Worm (Caenorhabditis elegans) whole organism, L3 larva: ENCODE data around the gene F38B6.7.

Experiments
- R02D3.7 ChIP-seq: fragments of 150-350 bp; optimal IDR thresholded peaks from 2 replicates; lab custom pipeline; 2014; ENCODE audit warnings: missing biosample characterization, missing genetic modification characterization
- ZK546.5 ChIP-seq: sonication (generic microtip); optimal IDR thresholded peaks from 2 replicates; lab custom pipeline; 2017; ENCODE audit warnings: missing biosample characterization, missing genetic modification characterization
- aly-2 ChIP-seq: fragments of 150-350 bp; optimal IDR thresholded peaks from 2 replicates; lab custom pipeline; 2014; ENCODE audit warnings: missing biosample characterization, missing genetic modification characterization
- ama-1 ChIP-seq: fragments of 150-350 bp; optimal IDR thresholded peaks from 2 replicates; lab custom pipeline; 2018
- ceh-16 ChIP-seq: sonication (generic microtip); optimal IDR thresholded peaks from 2 replicates; lab custom pipeline; 2017; ENCODE audit warnings: missing biosample characterization, missing genetic modification characterization
- ceh-28 ChIP-seq: fragments of 150-350 bp; optimal IDR thresholded peaks from 2 replicates; lab custom pipeline; 2014; ENCODE audit warnings: missing biosample characterization, missing genetic modification reagents, missing genetic modification characterization
- ceh-82 ChIP-seq: fragments of 150-350 bp; optimal IDR thresholded peaks from 2 replicates; lab custom pipeline; 2014; ENCODE audit warnings: missing biosample characterization, missing genetic modification characterization
- ceh-9 ChIP-seq: sonication (generic microtip); optimal IDR thresholded peaks from 2 replicates; lab custom pipeline; 2018; ENCODE audit warnings: missing biosample characterization, missing genetic modification characterization
- daf-12 ChIP-seq: fragments of 150-350 bp; optimal IDR thresholded peaks from 2 replicates; lab custom pipeline; 2014; ENCODE audit warnings: missing biosample characterization, missing genetic modification reagents, missing genetic modification characterization
- egl-27 ChIP-seq: sonication (generic microtip); optimal IDR thresholded peaks from 4 replicates; lab custom pipeline; 2017; ENCODE audit warnings: missing biosample characterization, missing genetic modification reagents, missing genetic modification characterization
- egl-5 ChIP-seq: fragments of 150-350 bp; optimal IDR thresholded peaks from 2 replicates; lab custom pipeline; 2017; ENCODE audit warnings: missing biosample characterization, missing genetic modification reagents, missing genetic modification characterization, inconsistent platforms
- elt-1 ChIP-seq: fragments of 150-350 bp; optimal IDR thresholded peaks from 2 replicates; lab custom pipeline; 2014; ENCODE audit warnings: missing biosample characterization, missing genetic modification characterization
- elt-2 ChIP-seq: sonication (generic microtip); optimal IDR thresholded peaks from 2 replicates; lab custom pipeline; 2016; ENCODE audit warnings: missing genetic modification reagents, mild to moderate bottlenecking, missing genetic modification characterization, missing compliant biosample characterization
- elt-3 ChIP-seq, 3 experiments: fragments of 150-350 bp in 1 of 3; sonication (generic microtip) in 2 of 3; optimal IDR thresholded peaks; 2 replicates in 2 of 3; 4 replicates in 1 of 3; lab custom pipeline; 2014 to 2017; ENCODE audit warnings: missing biosample characterization in 3 of 3, missing genetic modification characterization in 3 of 3
- eor-1 ChIP-seq, 2 experiments: fragments of 150-350 bp; optimal IDR thresholded peaks; 2 replicates each; lab custom pipeline; 2014 to 2018; ENCODE audit warnings: missing biosample characterization in 2 of 2, missing genetic modification characterization in 2 of 2
- fkh-10 ChIP-seq: sonication (generic microtip); optimal IDR thresholded peaks from 2 replicates; lab custom pipeline; 2017; ENCODE audit warnings: missing biosample characterization, missing genetic modification reagents, missing genetic modification characterization
- fkh-2 ChIP-seq: fragments of 150-350 bp; optimal IDR thresholded peaks from 2 replicates; lab custom pipeline; 2014; ENCODE audit warnings: missing biosample characterization, missing genetic modification reagents, missing genetic modification characterization
- fos-1 ChIP-seq: fragments of 150-350 bp; optimal IDR thresholded peaks from 2 replicates; lab custom pipeline; 2014; ENCODE audit warnings: missing biosample characterization, missing genetic modification characterization
- hmg-11 ChIP-seq: sonication (generic microtip); optimal IDR thresholded peaks from 2 replicates; lab custom pipeline; 2016; ENCODE audit warnings: missing genetic modification characterization, missing compliant biosample characterization
- jun-1 ChIP-seq: fragments of 150-350 bp; optimal IDR thresholded peaks from 2 replicates; lab custom pipeline; 2014; ENCODE audit warnings: missing biosample characterization, missing genetic modification reagents, missing genetic modification characterization
- lin-15B ChIP-seq: fragments of 150-350 bp; optimal IDR thresholded peaks from 2 replicates; lab custom pipeline; 2014; ENCODE audit warnings: missing biosample characterization, missing genetic modification characterization
- lin-39 ChIP-seq: fragments of 150-350 bp; optimal IDR thresholded peaks from 2 replicates; lab custom pipeline; 2018; ENCODE audit warnings: missing biosample characterization, missing genetic modification reagents, missing genetic modification characterization
- lsy-12 ChIP-seq: sonication (generic microtip); optimal IDR thresholded peaks from 2 replicates; lab custom pipeline; 2016; ENCODE audit warnings: mild to moderate bottlenecking, missing genetic modification characterization, missing compliant biosample characterization
- mdl-1 ChIP-seq: fragments of 150-350 bp; optimal IDR thresholded peaks from 2 replicates; lab custom pipeline; 2014; ENCODE audit warnings: missing biosample characterization, missing genetic modification characterization
- mml-1 ChIP-seq: fragments of 150-350 bp; sonication (generic microtip); optimal IDR thresholded peaks from 3 replicates; lab custom pipeline; 2014; ENCODE audit warnings: missing biosample characterization, missing genetic modification characterization
- nfya-1 ChIP-seq: sonication (generic microtip); optimal IDR thresholded peaks from 2 replicates; lab custom pipeline; 2017; ENCODE audit warnings: missing genetic modification characterization, mild to moderate bottlenecking, missing compliant biosample characterization, antibody characterized with exemption, moderate library complexity; ENCODE audit not compliant: insufficient read depth
- nhr-11 ChIP-seq: fragments of 150-350 bp; optimal IDR thresholded peaks from 2 replicates; lab custom pipeline; 2014; ENCODE audit warnings: missing biosample characterization, missing genetic modification characterization
- nhr-12 ChIP-seq: fragments of 150-350 bp; optimal IDR thresholded peaks from 2 replicates; lab custom pipeline; 2014; ENCODE audit warnings: missing biosample characterization, missing genetic modification characterization
- nhr-23 ChIP-seq: fragments of 150-350 bp; optimal IDR thresholded peaks from 2 replicates; lab custom pipeline; 2014; ENCODE audit warnings: missing biosample characterization, missing genetic modification reagents, missing genetic modification characterization
- nhr-237 ChIP-seq: fragments of 150-350 bp; optimal IDR thresholded peaks from 2 replicates; lab custom pipeline; 2014; ENCODE audit warnings: missing biosample characterization, missing genetic modification characterization
- nhr-25 ChIP-seq: sonication (generic microtip); optimal IDR thresholded peaks from 2 replicates; lab custom pipeline; 2017; ENCODE audit warnings: missing biosample characterization, missing genetic modification characterization
- nhr-28 ChIP-seq: fragments of 150-350 bp; optimal IDR thresholded peaks from 2 replicates; lab custom pipeline; 2014; ENCODE audit warnings: missing biosample characterization, missing genetic modification characterization
- nhr-43 ChIP-seq: sonication (generic microtip); optimal IDR thresholded peaks from 2 replicates; lab custom pipeline; 2016; ENCODE audit warnings: mild to moderate bottlenecking, missing genetic modification characterization, missing compliant biosample characterization; ENCODE audit not compliant: poor library complexity, severe bottlenecking
- nhr-67 ChIP-seq: fragments of 150-350 bp; optimal IDR thresholded peaks from 2 replicates; lab custom pipeline; 2014; ENCODE audit warnings: missing biosample characterization, missing genetic modification characterization
- nhr-76 ChIP-seq: fragments of 150-350 bp; sonication (generic microtip); optimal IDR thresholded peaks from 5 replicates; lab custom pipeline; 2014; ENCODE audit warnings: missing biosample characterization, missing genetic modification characterization
- nhr-77 ChIP-seq: fragments of 150-350 bp; optimal IDR thresholded peaks from 2 replicates; lab custom pipeline; 2014; ENCODE audit warnings: missing biosample characterization, missing genetic modification characterization
- pha-4 ChIP-seq: fragments of 150-350 bp; optimal IDR thresholded peaks from 2 replicates; lab custom pipeline; 2014; ENCODE audit warnings: missing biosample characterization, missing genetic modification reagents, missing genetic modification characterization
- pqm-1 ChIP-seq: fragments of 150-350 bp; optimal IDR thresholded peaks from 2 replicates; lab custom pipeline; 2017; ENCODE audit warnings: missing biosample characterization, missing genetic modification characterization, inconsistent platforms
- sea-2 ChIP-seq: fragments of 150-350 bp; sonication (generic microtip); optimal IDR thresholded peaks from 4 replicates; lab custom pipeline; 2014; ENCODE audit warnings: missing biosample characterization, missing genetic modification reagents, missing genetic modification characterization
- snpc-4 ChIP-seq: fragments of 150-350 bp; optimal IDR thresholded peaks from 2 replicates; lab custom pipeline; 2014; ENCODE audit warnings: missing biosample characterization, missing genetic modification characterization
- tbx-2 ChIP-seq: sonication (generic microtip); optimal IDR thresholded peaks from 2 replicates; lab custom pipeline; 2016; ENCODE audit warnings: mild to moderate bottlenecking, missing genetic modification characterization, missing compliant biosample characterization
- unc-39 ChIP-seq: sonication (generic microtip); optimal IDR thresholded peaks from 4 replicates; lab custom pipeline; 2017; ENCODE audit warnings: missing biosample characterization, missing genetic modification characterization
- unc-62 ChIP-seq: fragments of 150-350 bp; sonication (generic microtip); optimal IDR thresholded peaks from 4 replicates; lab custom pipeline; 2014; ENCODE audit warnings: missing biosample characterization, missing genetic modification reagents, missing genetic modification characterization
- zag-1 ChIP-seq: fragments of 150-350 bp; optimal IDR thresholded peaks from 2 replicates; lab custom pipeline; 2014; ENCODE audit warnings: missing biosample characterization, missing genetic modification characterization
- ztf-11 ChIP-seq: fragments of 150-350 bp; optimal IDR thresholded peaks from 2 replicates; lab custom pipeline; 2014; ENCODE audit warnings: missing biosample characterization, missing genetic modification characterization
- ztf-4 ChIP-seq: fragments of 150-350 bp; optimal IDR thresholded peaks from 2 replicates; lab custom pipeline; 2014; ENCODE audit warnings: missing biosample characterization, missing genetic modification characterization

F38B6.7 gene

DNA sequence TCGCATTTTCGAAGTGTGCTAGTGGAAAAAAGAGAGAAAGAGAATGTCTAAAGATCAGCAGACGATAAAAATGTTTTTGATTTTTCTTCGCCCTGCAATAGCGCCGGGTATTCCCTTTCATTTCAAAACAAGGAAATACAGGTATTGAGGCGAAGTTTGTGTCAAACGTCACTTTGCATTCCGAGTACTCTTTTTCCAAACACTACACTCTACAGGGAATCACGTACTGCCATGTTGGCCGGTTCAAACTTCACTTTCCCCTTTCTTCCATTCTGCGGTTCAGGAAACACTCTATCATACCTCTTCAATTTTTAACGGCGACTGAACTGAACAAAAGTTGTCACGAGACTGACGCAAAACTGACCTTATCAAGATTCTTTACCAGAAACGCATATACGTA is 40.4 kb upstream of the F38B6.7 start:
- TF ChIP-seq nhr-25 (tag; lab: Kevin White, UChicago): no peak
- TF ChIP-seq ceh-28: no peak
- peak; percentile 5 for TF ChIP-seq elt-1
- TF ChIP-seq ZK546.5 (tag; lab: Kevin White, UChicago): no peak
- TF ChIP-seq ceh-16 (tag; lab: Kevin White, UChicago): no peak
- no peak for TF ChIP-seq mdl-1 (tag; lab: Kevin White, UChicago)
- TF ChIP-seq tbx-2 (tag; lab: Kevin White, UChicago): no peak
- no peak for TF ChIP-seq aly-2 (tag; lab: Kevin White, UChicago)
- no peak for TF ChIP-seq mml-1 (tag; lab: Kevin White, UChicago)
- TF ChIP-seq zag-1: no peak
- TF ChIP-seq nhr-76 (tag; lab: Kevin White, UChicago): no peak
- peak; percentile 43 for TF ChIP-seq elt-2 (tag; lab: Kevin White, UChicago)
- no peak for TF ChIP-seq ceh-82 (tag; lab: Kevin White, UChicago)
- TF ChIP-seq nfya-1 (tag; lab: Kevin White, UChicago): no peak
- TF ChIP-seq fkh-2 (tag; lab: Kevin White, UChicago): no peak
- TF ChIP-seq hmg-11 (tag; lab: Kevin White, UChicago): no peak
- no peak for TF ChIP-seq eor-1 (tag; optimal IDR thresholded peaks at IDR 0.05; lab: Kevin White, UChicago)
- TF ChIP-seq, all 47 proteins: peak for 2

DNA sequence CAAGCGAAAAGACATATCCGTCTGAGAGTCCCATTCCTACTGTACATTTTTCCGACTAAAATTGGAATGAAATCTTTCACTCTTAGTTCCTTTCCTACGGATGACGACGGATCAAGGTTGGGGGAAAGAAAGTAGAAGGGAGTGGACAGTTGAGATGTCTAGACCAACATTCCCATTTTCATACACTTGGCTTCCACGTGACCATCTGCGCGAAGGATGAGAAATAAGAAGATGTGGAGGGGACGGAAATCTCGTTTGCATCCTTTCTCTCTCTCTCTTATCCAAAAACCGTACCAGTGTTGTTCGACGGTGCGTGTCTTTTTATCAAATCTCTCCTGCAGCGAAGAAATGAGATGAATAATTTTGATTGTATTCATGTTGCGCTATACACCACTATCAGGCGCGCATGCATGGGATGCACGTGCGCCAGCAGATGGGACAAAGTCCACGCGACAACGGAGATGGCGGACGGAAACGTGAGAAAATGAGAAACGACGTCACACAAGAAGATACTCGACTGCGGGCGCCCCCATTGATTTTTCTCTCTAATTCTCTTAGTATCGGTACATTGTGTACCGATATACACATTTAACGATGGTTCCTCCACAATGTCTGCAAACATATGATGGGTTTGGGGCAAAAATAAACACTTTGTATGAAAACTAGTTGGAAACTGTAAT is 39.3 kb upstream of the F38B6.7 start:
- peak; percentile 68 for TF ChIP-seq R02D3.7 (tag; lab: Kevin White, UChicago)
- peak; percentile 77 for TF ChIP-seq unc-62 (GFP tag; lab: Kevin White, UChicago)
- TF ChIP-seq lsy-12: peak; percentile 53
- TF ChIP-seq fos-1 (tag; lab: Kevin White, UChicago): peak; percentile 84
- peak; percentile 81 for TF ChIP-seq nfya-1 (tag; lab: Kevin White, UChicago)
- TF ChIP-seq jun-1 (tag; lab: Kevin White, UChicago): peak; percentile 84
- peak; percentile 98 for TF ChIP-seq nhr-43
- no peak for TF ChIP-seq zag-1
- TF ChIP-seq sea-2 (GFP tag; lab: Kevin White, UChicago): peak; percentile 66
- TF ChIP-seq ZK546.5 (tag; lab: Kevin White, UChicago): no peak
- TF ChIP-seq elt-3 (tag; optimal IDR thresholded peaks at IDR 0.05; lab: Kevin White, UChicago): peak; percentile 61 to 89 (median 78)
- TF ChIP-seq ceh-82 (tag; lab: Kevin White, UChicago): peak; percentile 38
- TF ChIP-seq daf-12: no peak
- TF ChIP-seq nhr-67: no peak
- TF ChIP-seq lin-39 (tag; lab: Kevin White, UChicago): peak; percentile 44
- TF ChIP-seq egl-27 (tag; lab: Kevin White, UChicago): no peak
- peak; percentile 94 for TF ChIP-seq nhr-25 (tag; lab: Kevin White, UChicago)
- no peak for TF ChIP-seq lin-15B (tag; lab: Kevin White, UChicago)
- TF ChIP-seq pha-4 (tag; lab: Kevin White, UChicago): peak; percentile 97
- peak; percentile 55 for TF ChIP-seq nhr-11 (tag; lab: Kevin White, UChicago)
- no peak for TF ChIP-seq ztf-11 (tag; lab: Kevin White, UChicago)
- TF ChIP-seq nhr-237 (tag; lab: Kevin White, UChicago): no peak
- TF ChIP-seq ceh-9 (tag; lab: Kevin White, UChicago): no peak
- TF ChIP-seq elt-2 (tag; lab: Kevin White, UChicago): peak; percentile 92
- TF ChIP-seq nhr-12 (tag; lab: Kevin White, UChicago): no peak
- TF ChIP-seq nhr-28 (tag; lab: Kevin White, UChicago): no peak
- TF ChIP-seq ama-1 (lab: Kevin White, UChicago): no peak
- peak; percentile 61 for TF ChIP-seq hmg-11 (tag; lab: Kevin White, UChicago)
- peak; percentile 94 for TF ChIP-seq mml-1 (tag; lab: Kevin White, UChicago)
- TF ChIP-seq nhr-77: no peak
- peak; percentile 2 for TF ChIP-seq nhr-76 (tag; lab: Kevin White, UChicago)
- TF ChIP-seq ztf-4 (tag; lab: Kevin White, UChicago): peak; percentile 58
- TF ChIP-seq fkh-2 (tag; lab: Kevin White, UChicago): no peak
- TF ChIP-seq egl-5: peak; percentile 85
- peak; percentile 55 for TF ChIP-seq fkh-10 (GFP tag; lab: Kevin White, UChicago)
- no peak for TF ChIP-seq ceh-16 (tag; lab: Kevin White, UChicago)
- peak; percentile 78 for TF ChIP-seq pqm-1 (tag; lab: Kevin White, UChicago)
- peak; percentile 63 for TF ChIP-seq snpc-4 (tag; lab: Kevin White, UChicago)
- no peak for TF ChIP-seq unc-39 (tag; lab: Kevin White, UChicago)
- TF ChIP-seq mdl-1 (tag; lab: Kevin White, UChicago): peak; percentile 100
- no peak for TF ChIP-seq eor-1 (tag; optimal IDR thresholded peaks at IDR 0.05; lab: Kevin White, UChicago)
- TF ChIP-seq tbx-2 (tag; lab: Kevin White, UChicago): peak; percentile 89
- TF ChIP-seq nhr-23 (tag; lab: Kevin White, UChicago): peak; percentile 98
- peak; percentile 87 for TF ChIP-seq elt-1
- no peak for TF ChIP-seq aly-2 (tag; lab: Kevin White, UChicago)
- peak; percentile 77 for TF ChIP-seq ceh-28
